Worm (Caenorhabditis elegans): ENCODE measurements around the gene rsu-1.

rsu-1 gene

ce11 chrIII:3469646-3470045 lies 2.2 kb upstream of the rsu-1 start, which contains the start of gene smim-14:
TSS of gene smim-14 (minus strand) at chrIII:3469746.
- TF ChIP-seq daf-16 (GFP tag; optimal IDR thresholded peaks at IDR 0.05) (no peak), daf-16 (tag; optimal IDR thresholded peaks at IDR 0.05) (peak; percentile 34), nhr-76 (tag; optimal IDR thresholded peaks at IDR 0.05) (no peak), nhr-11 (tag; optimal IDR thresholded peaks at IDR 0.05) (no peak), mes-2 (tag; optimal IDR thresholded peaks at IDR 0.05; ENCODE audit: poor library complexity, severe bottlenecking) (peak; percentile 29)

ce11 chrIII:3470433-3470832 lies 1.4 kb upstream of the rsu-1 start:
- TF ChIP-seq sdz-12 (GFP tag; optimal IDR thresholded peaks at IDR 0.05) (no peak), unc-130 (GFP tag; optimal IDR thresholded peaks at IDR 0.05) (no peak), daf-16 (GFP tag; optimal IDR thresholded peaks at IDR 0.05) (no peak), daf-16 (tag; optimal IDR thresholded peaks at IDR 0.05) (no peak), nhr-28 (tag; optimal IDR thresholded peaks at IDR 0.05) (peak; percentile 97), madf-9 (GFP tag; conservative IDR thresholded peaks at IDR 0.05) (no peak), nhr-42 (GFP tag; IDR thresholded peaks at IDR 0.05) (no peak), unc-62 (GFP tag; optimal IDR thresholded peaks at IDR 0.05 in 1 of 2) (peak in 1 of 2 experiments; percentile 79), unc-62 (tag; optimal IDR thresholded peaks at IDR 0.05) (no peak), spr-1 (tag; optimal IDR thresholded peaks at IDR 0.05) (no peak), nhr-111 (GFP tag; optimal IDR thresholded peaks at IDR 0.05) (no peak), F37D6.2 (tag; optimal IDR thresholded peaks at IDR 0.05) (no peak), daf-12 (tag; optimal IDR thresholded peaks at IDR 0.05) (no peak), dve-1 (tag; optimal IDR thresholded peaks at IDR 0.05; ENCODE audit: insufficient read depth) (no peak), D1046.2 (GFP tag; IDR thresholded peaks at IDR 0.05) (no peak), nhr-237 (tag; optimal IDR thresholded peaks at IDR 0.05) (no peak), Y5F2A.4 (GFP tag; optimal IDR thresholded peaks at IDR 0.05) (no peak), Y105C5A.15 (GFP tag; IDR thresholded peaks at IDR 0.05) (no peak), ZK546.5 (tag; optimal IDR thresholded peaks at IDR 0.05) (no peak), ceh-44 (GFP tag; IDR thresholded peaks at IDR 0.05) (no peak), ceh-20 (GFP tag; IDR thresholded peaks at IDR 0.05) (no peak), fkh-10 (GFP tag; optimal IDR thresholded peaks at IDR 0.05) (no peak), lin-38 (GFP tag; IDR thresholded peaks at IDR 0.05) (no peak), nhr-25 (tag; optimal IDR thresholded peaks at IDR 0.05; ENCODE audit: borderline replicate concordance, insufficient read depth) (no peak), hlh-11 (tag; optimal IDR thresholded peaks at IDR 0.05) (peak; percentile 40), mes-2 (tag; optimal IDR thresholded peaks at IDR 0.05; ENCODE audit: poor library complexity, severe bottlenecking) (no peak), php-3 (GFP tag; IDR thresholded peaks at IDR 0.05) (0 out of 2 replicates have a peak, but pooled peaks have one; percentile 28), ZK337.2 (GFP tag; IDR thresholded peaks at IDR 0.05) (no peak), lin-39 (tag; optimal IDR thresholded peaks at IDR 0.05) (no peak), F44E2.7 (GFP tag; IDR thresholded peaks at IDR 0.05) (no peak), tra-1 (GFP tag; IDR thresholded peaks at IDR 0.05) (0 out of 2 replicates have a peak, but pooled peaks have one; percentile 30), T20F7.1 (GFP tag; optimal IDR thresholded peaks at IDR 0.05) (no peak), zfp-3 (GFP tag; conservative IDR thresholded peaks at IDR 0.05) (no peak), nhr-76 (tag; optimal IDR thresholded peaks at IDR 0.05) (no peak), egl-27 (tag; optimal IDR thresholded peaks at IDR 0.05) (no peak), nhr-41 (GFP tag; IDR thresholded peaks at IDR 0.05) (no peak)

ce11 chrIII:3470973-3471372 lies 830 bp upstream of the rsu-1 start:
- TF ChIP-seq daf-16 (GFP tag; optimal IDR thresholded peaks at IDR 0.05) (no peak), daf-16 (tag; optimal IDR thresholded peaks at IDR 0.05) (peak; percentile 12), D1046.2 (GFP tag; IDR thresholded peaks at IDR 0.05) (no peak)
